Worm (Caenorhabditis elegans): ENCODE measurements around the gene C01G6.2.

- no peak for TF ChIP-seq ama-1 (optimal IDR thresholded peaks at IDR 0.05)
- no peak for TF ChIP-seq pqm-1 (tag; optimal IDR thresholded peaks at IDR 0.05)
- no peak for TF ChIP-seq F13H6.1 (tag; optimal IDR thresholded peaks at IDR 0.05)
- TF ChIP-seq nfya-1 (tag; optimal IDR thresholded peaks at IDR 0.05): no peak
Observed at ce11 chrII:9250422-9250821, 16.4 kb upstream of the C01G6.2 start, which contains the start of gene T26C5.4.
